Fruit fly (Drosophila melanogaster) whole organism, embryonic: Measurements from ENCODE around the gene CG14515.

Source experiments
- B-H2 ChIP-seq: fragments of 200-800 bp; sonication (Bioruptor generic); optimal IDR thresholded peaks from 2 replicates; lab custom pipeline; 2018; ENCODE audit warnings: missing biosample characterization, mild to moderate bottlenecking, missing genetic modification characterization
- CG11247 ChIP-seq: fragments of 200-800 bp; sonication (Bioruptor generic); IDR thresholded peaks from 2 replicates; pipeline ENCODE4 v1.3.6; 2022; ENCODE audit warnings: missing biosample characterization, missing genetic modification characterization
- CG11398 ChIP-seq: fragments of 200-800 bp; sonication (Bioruptor generic); optimal IDR thresholded peaks from 2 replicates; lab custom pipeline; 2016; ENCODE audit warnings: missing biosample characterization, missing genetic modification characterization
- CG11696 ChIP-seq: fragments of 200-800 bp; sonication (Bioruptor generic); IDR thresholded peaks from 2 replicates; pipeline ENCODE4 v1.3.6; 2022; ENCODE audit warnings: missing biosample characterization, missing genetic modification characterization
- CG1603 ChIP-seq: fragments of 200-800 bp; sonication (Bioruptor generic); optimal IDR thresholded peaks from 2 replicates; lab custom pipeline; 2019; ENCODE audit warnings: missing biosample characterization, mild to moderate bottlenecking, missing genetic modification characterization, moderate library complexity
- CG17385 ChIP-seq: fragments of 200-800 bp; sonication (Bioruptor generic); optimal IDR thresholded peaks from 3 replicates; lab custom pipeline; 2018; ENCODE audit warnings: missing biosample characterization, mild to moderate bottlenecking, missing genetic modification characterization
- CG18599 ChIP-seq: fragments of 200-800 bp; sonication (Bioruptor generic); optimal IDR thresholded peaks from 3 replicates; lab custom pipeline; 2017; ENCODE audit warnings: missing biosample characterization, missing genetic modification characterization, mild to moderate bottlenecking, moderate library complexity, missing genetic modification reagents
- CG32532 ChIP-seq: fragments of 200-800 bp; sonication (Bioruptor generic); IDR thresholded peaks from 2 replicates; pipeline ENCODE4 v1.3.6; 2022; ENCODE audit warnings: missing biosample characterization, missing genetic modification characterization
- CG4617 ChIP-seq: fragments of 200-800 bp; sonication (Bioruptor generic); optimal IDR thresholded peaks from 3 replicates; lab custom pipeline; 2016; ENCODE audit warnings: missing biosample characterization, missing genetic modification characterization, borderline replicate concordance
- CG4730 ChIP-seq: fragments of 200-800 bp; sonication (Bioruptor generic); IDR thresholded peaks from 2 replicates; pipeline ENCODE4 v1.3.6; 2022; ENCODE audit warnings: missing biosample characterization, missing genetic modification characterization
- CG7745 ChIP-seq: fragments of 200-800 bp; sonication (Bioruptor generic); optimal IDR thresholded peaks from 2 replicates; lab custom pipeline; 2018; ENCODE audit warnings: missing biosample characterization, mild to moderate bottlenecking, missing genetic modification characterization, moderate library complexity
- CG7987 ChIP-seq: fragments of 200-800 bp; sonication (Bioruptor generic); optimal IDR thresholded peaks from 2 replicates; lab custom pipeline; 2018; ENCODE audit warnings: missing biosample characterization, mild to moderate bottlenecking, missing genetic modification characterization, moderate library complexity
- CG8924 ChIP-seq: fragments of 200-800 bp; optimal IDR thresholded peaks from 3 replicates; lab custom pipeline; 2019; ENCODE audit warnings: missing biosample characterization, mild to moderate bottlenecking, missing genetic modification characterization, moderate library complexity
- Med ChIP-seq: fragments of 200-800 bp; sonication (Bioruptor generic); peaks from one replicate; lab custom pipeline; 2016; ENCODE audit warnings: missing biosample characterization, missing genetic modification characterization, mild to moderate bottlenecking, inconsistent platforms, moderate library complexity
- NK7.1 ChIP-seq: fragments of 200-800 bp; sonication (Bioruptor generic); optimal IDR thresholded peaks from 3 replicates; lab custom pipeline; 2016; ENCODE audit warnings: missing biosample characterization, missing genetic modification characterization
- dati ChIP-seq: fragments of 200-800 bp; sonication (Bioruptor generic); IDR thresholded peaks from 2 replicates; pipeline ENCODE4 v1.3.6; 2022; ENCODE audit warnings: missing biosample characterization, missing genetic modification characterization
- dmrt99B ChIP-seq: fragments of 200-800 bp; sonication (Bioruptor generic); optimal IDR thresholded peaks from 2 replicates; lab custom pipeline; 2018; ENCODE audit warnings: missing biosample characterization, mild to moderate bottlenecking, missing genetic modification characterization, moderate library complexity
- eve ChIP-seq, 2 experiments: fragments of >200 bp; optimal IDR thresholded peaks; 2 replicates each; lab custom pipeline; 2017; ENCODE audit warnings: missing biosample characterization in 2 of 2, missing genetic modification characterization in 2 of 2
- exex ChIP-seq: fragments of 200-800 bp; sonication (Bioruptor generic); optimal IDR thresholded peaks from 4 replicates; lab custom pipeline; 2018; ENCODE audit warnings: missing biosample characterization, mild to moderate bottlenecking, missing genetic modification characterization, moderate library complexity
- fd96Cb ChIP-seq: fragments of 200-800 bp; sonication (Bioruptor generic); optimal IDR thresholded peaks from 2 replicates; lab custom pipeline; 2018; ENCODE audit warnings: missing biosample characterization, mild to moderate bottlenecking, missing genetic modification characterization, moderate library complexity
- grn ChIP-seq: fragments of 200-800 bp; sonication (Bioruptor generic); optimal IDR thresholded peaks from 3 replicates; lab custom pipeline; 2017; ENCODE audit warnings: missing biosample characterization, missing genetic modification characterization
- insv ChIP-seq, 2 experiments: fragments of 200-800 bp; sonication (Bioruptor generic); optimal IDR thresholded peaks; 3 replicates each; lab custom pipeline; 2016 to 2018; ENCODE audit warnings: missing biosample characterization in 2 of 2, missing genetic modification characterization in 2 of 2
- mirr ChIP-seq: fragments of 200-800 bp; sonication (Bioruptor generic); optimal IDR thresholded peaks from 3 replicates; lab custom pipeline; 2018; ENCODE audit warnings: missing biosample characterization, mild to moderate bottlenecking, missing genetic modification characterization
- oc ChIP-seq: fragments of 200-800 bp; sonication (Bioruptor generic); optimal IDR thresholded peaks from 2 replicates; lab custom pipeline; 2018; ENCODE audit warnings: missing biosample characterization, mild to moderate bottlenecking, missing genetic modification characterization, moderate library complexity
- otp ChIP-seq: fragments of 200-800 bp; sonication (Bioruptor generic); IDR thresholded peaks from 3 replicates; pipeline ENCODE4, ENCODE4 v1.3.6; 2022; ENCODE audit warnings: missing biosample characterization, missing genetic modification characterization
- pan ChIP-seq, 4 experiments: fragments of >200 bp in 3 of 4; fragments of 200-800 bp in 1 of 4; sonication (Bioruptor generic) in 1 of 4; optimal IDR thresholded peaks in 3 of 4; IDR thresholded peaks in 1 of 4; 2 replicates each; pipeline versions ENCODE4 v1.3.6 to Lab custom; 2017 to 2022; ENCODE audit warnings: missing biosample characterization in 2 of 4, missing genetic modification characterization in 2 of 4, mixed read lengths in 1 of 4
- scrt ChIP-seq: fragments of 200-800 bp; sonication (Bioruptor generic); optimal IDR thresholded peaks from 2 replicates; lab custom pipeline; 2018; ENCODE audit warnings: missing biosample characterization, mild to moderate bottlenecking, missing genetic modification characterization, moderate library complexity
- sens ChIP-seq: fragments of 200-800 bp; sonication (Bioruptor generic); peaks from one replicate; lab custom pipeline; 2016; ENCODE audit warnings: missing biosample characterization, missing genetic modification characterization
- slbo ChIP-seq: fragments of 200-800 bp; sonication (Bioruptor generic); IDR thresholded peaks from 2 replicates; pipeline ENCODE4 v1.3.6; 2022; ENCODE audit warnings: missing biosample characterization, missing genetic modification characterization
- stwl ChIP-seq: fragments of 200-800 bp; sonication (Bioruptor generic); optimal IDR thresholded peaks from 3 replicates; lab custom pipeline; 2018; ENCODE audit warnings: missing biosample characterization, mild to moderate bottlenecking, missing genetic modification characterization, moderate library complexity
- ttk ChIP-seq: fragments of 200-800 bp; sonication (Bioruptor generic); IDR thresholded peaks from 2 replicates; pipeline ENCODE4 v2.1.2; 2022; ENCODE audit warnings: missing biosample characterization, missing genetic modification characterization
- twi ChIP-seq: fragments of 200-800 bp; optimal IDR thresholded peaks from 2 replicates; lab custom pipeline; 2019; ENCODE audit warnings: missing biosample characterization, mild to moderate bottlenecking, missing genetic modification characterization, moderate library complexity
- vnd ChIP-seq: fragments of 200-800 bp; sonication (Bioruptor generic); IDR thresholded peaks from 3 replicates; pipeline ENCODE4 v1.3.6; 2022; ENCODE audit warnings: missing biosample characterization, missing genetic modification characterization; ENCODE audit not compliant: partially characterized antibody
- vvl ChIP-seq: fragments of 200-800 bp; sonication (Bioruptor generic); IDR thresholded peaks from 2 replicates; pipeline ENCODE4 v1.3.6; 2022; ENCODE audit warnings: missing biosample characterization, missing genetic modification characterization
- zen ChIP-seq: fragments of 200-800 bp; sonication (Bioruptor generic); optimal IDR thresholded peaks from 3 replicates; lab custom pipeline; 2018; ENCODE audit warnings: missing biosample characterization, mild to moderate bottlenecking, missing genetic modification characterization, moderate library complexity

The CG14515 gene

dm6 chr3R:29159620-29160019, 37.7 kb upstream of the CG14515 start:
- TF ChIP-seq vvl = 0 out of 2 replicates have a peak, but pooled peaks have one; percentile 23
- peak; percentile 7 for TF ChIP-seq sens (GFP tag; lab: Kevin White, UChicago)
- no peak for TF ChIP-seq dmrt99B (tag; lab: Kevin White, UChicago)
- no peak for TF ChIP-seq CG7745
- TF ChIP-seq, all 482 proteins: peak for 2

DNA sequence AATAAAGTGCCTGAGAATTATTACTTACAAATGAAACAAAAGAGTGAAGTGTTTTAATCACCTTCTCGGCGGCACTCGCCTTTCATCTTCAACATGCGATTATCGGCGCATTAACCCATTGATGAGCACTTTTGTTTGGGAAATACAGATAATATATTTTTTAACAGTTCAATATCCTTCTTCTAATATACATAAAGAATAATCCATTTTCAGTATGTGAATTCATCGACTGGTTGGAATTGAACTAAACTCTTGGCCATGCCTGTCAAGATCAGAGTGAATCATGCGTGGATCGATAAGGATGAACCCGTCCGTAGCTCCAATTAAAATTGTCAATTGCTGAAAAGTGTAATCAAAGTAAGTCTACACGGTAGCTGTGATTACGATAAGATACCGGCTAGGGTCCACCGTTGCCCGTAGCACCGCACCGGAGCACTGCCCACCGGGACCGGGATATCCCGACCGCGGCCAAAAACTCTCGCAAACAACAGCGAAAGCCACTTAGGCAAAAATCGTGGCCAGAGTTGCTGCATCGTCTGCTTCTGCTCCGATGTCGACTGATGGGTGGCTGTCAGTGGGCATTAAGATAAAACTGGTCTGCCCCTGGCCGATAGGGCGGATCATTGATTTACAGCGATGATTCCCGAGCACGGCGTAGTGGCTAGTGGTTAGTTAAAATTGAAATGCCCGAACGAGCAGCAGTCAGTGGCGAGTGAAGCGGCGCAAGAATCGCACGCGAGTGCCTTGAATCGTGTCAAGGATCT, 32.2 kb upstream of the CG14515 start, which contains the start of gene CG11898:
Gene CG11898, plus strand, starts transcription at position 714 of the 764 bp plus-strand sequence.
- TF ChIP-seq grn = peak; percentile 60
- TF ChIP-seq pan (optimal IDR thresholded peaks at IDR 0.05; lab: Kevin White, UChicago) = no peak
- peak in 1 of 2 experiments; percentile 26 for TF ChIP-seq pan (GFP tag; optimal IDR thresholded peaks at IDR 0.05 in 1 of 2, IDR thresholded peaks at IDR 0.05 in 1 of 2)
- TF ChIP-seq CG11696 (GFP tag; lab: Robert Waterston, UW) = peak; percentile 56
- no peak for TF ChIP-seq CG4617
- TF ChIP-seq zen (tag; lab: Kevin White, UChicago) = no peak
- TF ChIP-seq scrt (GFP tag; lab: Kevin White, UChicago) = no peak
- TF ChIP-seq twi (tag; lab: Kevin White, UChicago) = no peak
- peak; percentile 36 for TF ChIP-seq mirr (GFP tag; lab: Kevin White, UChicago)
- peak; percentile 84 for TF ChIP-seq exex (tag; lab: Kevin White, UChicago)
- peak; percentile 36 for TF ChIP-seq CG18599 (GFP tag; lab: Kevin White, UChicago)
- no peak for TF ChIP-seq stwl

DNA sequence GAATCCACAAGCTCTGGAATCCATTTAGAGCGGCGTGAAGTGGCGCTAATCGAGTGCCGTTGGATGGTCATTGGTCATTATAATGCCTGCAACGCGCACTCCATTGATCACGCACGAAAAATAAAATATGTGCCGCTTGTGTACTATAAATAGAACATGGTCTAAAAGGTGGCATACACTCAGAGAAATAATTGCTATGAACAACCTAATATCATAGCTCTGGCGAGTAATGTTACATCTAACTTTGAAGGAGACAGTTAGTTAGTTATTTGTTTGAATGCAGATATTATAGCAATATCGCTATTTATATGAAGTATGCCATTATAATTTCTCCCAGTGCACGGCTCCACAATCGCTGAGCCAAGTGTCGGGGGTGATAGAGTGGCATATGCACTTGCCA, 6.4 kb upstream of the CG14515 start:
- TF ChIP-seq CG11398 (GFP tag; lab: Kevin White, UChicago) = no peak
- TF ChIP-seq Med = peak; percentile 68
- no peak for TF ChIP-seq CG32532 (GFP tag; lab: Robert Waterston, UW)
- TF ChIP-seq NK7.1 (GFP tag; lab: Kevin White, UChicago) = no peak
- TF ChIP-seq oc = no peak
- TF ChIP-seq CG4730 (GFP tag; lab: Robert Waterston, UW) = no peak
- no peak for TF ChIP-seq dati
- TF ChIP-seq slbo (GFP tag; lab: Robert Waterston, UW) = 0 out of 2 replicates have a peak, but pooled peaks have one; percentile 31
- TF ChIP-seq scrt (GFP tag; lab: Kevin White, UChicago) = no peak
- peak; percentile 6 for TF ChIP-seq CG1603 (tag; lab: Kevin White, UChicago)
- TF ChIP-seq fd96Cb (tag; lab: Kevin White, UChicago) = no peak
- no peak for TF ChIP-seq CG17385 (GFP tag; lab: Kevin White, UChicago)
- TF ChIP-seq grn = no peak
- TF ChIP-seq B-H2 (GFP tag; lab: Kevin White, UChicago) = no peak
- TF ChIP-seq vnd (GFP tag; lab: Robert Waterston, UW) = no peak
- TF ChIP-seq otp (GFP tag; lab: Robert Waterston, UW) = no peak
- TF ChIP-seq eve (GFP tag; optimal IDR thresholded peaks at IDR 0.05; lab: Kevin White, UChicago) = no peak
- peak; percentile 6 for TF ChIP-seq dmrt99B (tag; lab: Kevin White, UChicago)
- TF ChIP-seq CG8924 = no peak
- TF ChIP-seq CG7987 (GFP tag; lab: Kevin White, UChicago) = no peak
- 0 out of 2 replicates have a peak, but pooled peaks have one; percentile 7 for TF ChIP-seq ttk
- no peak for TF ChIP-seq insv (GFP tag; optimal IDR thresholded peaks at IDR 0.05; lab: Kevin White, UChicago)
- TF ChIP-seq CG11247 (GFP tag; lab: Robert Waterston, UW) = no peak
- TF ChIP-seq sens (GFP tag; lab: Kevin White, UChicago) = peak; percentile 68
